Worm (Caenorhabditis elegans) whole organism, L2 larva: ENCODE data around the gene nuo-3.

Experiments used
- C34F6.9 ChIP-seq: fragments of 150-350 bp; optimal IDR thresholded peaks from 2 replicates; lab custom pipeline; 2014; ENCODE audit warnings: missing biosample characterization, missing genetic modification characterization
- F13H6.1 ChIP-seq: sonication (generic microtip); optimal IDR thresholded peaks from 2 replicates; lab custom pipeline; 2016; ENCODE audit warnings: missing genetic modification characterization, missing compliant biosample characterization
- Y55F3AM.14 ChIP-seq: fragments of 200-800 bp; sonication (Bioruptor generic); optimal IDR thresholded peaks from 2 replicates; lab custom pipeline; 2018; ENCODE audit warnings: mild to moderate bottlenecking, missing genetic modification characterization, missing compliant biosample characterization
- ZK546.5 ChIP-seq: sonication (generic microtip); optimal IDR thresholded peaks from 2 replicates; lab custom pipeline; 2017; ENCODE audit warnings: missing biosample characterization, missing genetic modification characterization
- alr-1 ChIP-seq: fragments of 150-350 bp; optimal IDR thresholded peaks from 2 replicates; lab custom pipeline; 2014; ENCODE audit warnings: missing biosample characterization, missing genetic modification characterization
- aly-2 ChIP-seq: fragments of 150-350 bp; optimal IDR thresholded peaks from 2 replicates; lab custom pipeline; 2014; ENCODE audit warnings: missing biosample characterization, missing genetic modification characterization
- blmp-1 ChIP-seq: sonication (generic microtip); optimal IDR thresholded peaks from 2 replicates; lab custom pipeline; 2017; ENCODE audit warnings: missing genetic modification characterization, mild to moderate bottlenecking, missing compliant biosample characterization, antibody characterized with exemption, moderate library complexity; ENCODE audit not compliant: insufficient read depth
- crh-2 ChIP-seq: sonication (generic microtip); optimal IDR thresholded peaks from 2 replicates; lab custom pipeline; 2017; ENCODE audit warnings: missing biosample characterization, missing genetic modification characterization
- dmd-4 ChIP-seq: sonication (generic microtip); optimal IDR thresholded peaks from 2 replicates; lab custom pipeline; 2017; ENCODE audit warnings: missing biosample characterization, missing genetic modification characterization
- egl-27 ChIP-seq: sonication (generic microtip); optimal IDR thresholded peaks from 3 replicates; lab custom pipeline; 2017; ENCODE audit warnings: missing biosample characterization, missing genetic modification reagents, missing genetic modification characterization
- elt-1 ChIP-seq: fragments of 150-350 bp; optimal IDR thresholded peaks from 2 replicates; lab custom pipeline; 2014; ENCODE audit warnings: missing biosample characterization, missing genetic modification characterization
- fos-1 ChIP-seq: fragments of 150-350 bp; optimal IDR thresholded peaks from 2 replicates; lab custom pipeline; 2014; ENCODE audit warnings: missing biosample characterization, missing genetic modification characterization
- gmeb-1 ChIP-seq: fragments of 150-350 bp; optimal IDR thresholded peaks from 2 replicates; lab custom pipeline; 2014; ENCODE audit warnings: missing biosample characterization, missing genetic modification characterization
- lin-11 ChIP-seq: fragments of 150-350 bp; sonication (generic microtip); optimal IDR thresholded peaks from 2 replicates; lab custom pipeline; 2014; ENCODE audit warnings: missing biosample characterization, missing genetic modification characterization, inconsistent platforms, mixed read lengths
- lin-39 ChIP-seq: fragments of 150-350 bp; optimal IDR thresholded peaks from 2 replicates; lab custom pipeline; 2014; ENCODE audit warnings: missing biosample characterization, missing genetic modification reagents, missing genetic modification characterization
- lsy-2 ChIP-seq, 2 experiments: fragments of 150-350 bp in 1 of 2; sonication (generic microtip) in 1 of 2; optimal IDR thresholded peaks; 2 replicates each; lab custom pipeline; 2014 to 2017; ENCODE audit warnings: missing biosample characterization in 2 of 2, missing genetic modification characterization in 2 of 2
- mab-5 ChIP-seq: fragments of 150-350 bp; optimal IDR thresholded peaks from 2 replicates; lab custom pipeline; 2014; ENCODE audit warnings: missing biosample characterization, missing genetic modification characterization
- mbf-1 ChIP-seq: sonication (generic microtip); optimal IDR thresholded peaks from 2 replicates; lab custom pipeline; 2017; ENCODE audit warnings: missing biosample characterization, missing genetic modification characterization
- mdl-1 ChIP-seq, 2 experiments: fragments of 150-350 bp in 1 of 2; sonication (generic microtip) in 1 of 2; optimal IDR thresholded peaks; 2 replicates each; lab custom pipeline; 2017; ENCODE audit warnings: missing biosample characterization in 2 of 2, missing genetic modification characterization in 2 of 2
- nhr-11 ChIP-seq: fragments of 150-350 bp; optimal IDR thresholded peaks from 2 replicates; lab custom pipeline; 2014; ENCODE audit warnings: missing biosample characterization, missing genetic modification characterization
- nhr-12 ChIP-seq: fragments of 150-350 bp; optimal IDR thresholded peaks from 2 replicates; lab custom pipeline; 2014; ENCODE audit warnings: missing biosample characterization, missing genetic modification characterization
- nhr-129 ChIP-seq: fragments of 150-350 bp; optimal IDR thresholded peaks from 2 replicates; lab custom pipeline; 2014; ENCODE audit warnings: missing biosample characterization, missing genetic modification characterization
- nhr-21 ChIP-seq: fragments of 150-350 bp; optimal IDR thresholded peaks from 2 replicates; lab custom pipeline; 2014; ENCODE audit warnings: missing biosample characterization, missing genetic modification characterization
- nhr-23 ChIP-seq: fragments of 150-350 bp; optimal IDR thresholded peaks from 2 replicates; lab custom pipeline; 2014; ENCODE audit warnings: missing biosample characterization, missing genetic modification reagents, missing genetic modification characterization
- nhr-237 ChIP-seq: fragments of 150-350 bp; optimal IDR thresholded peaks from 2 replicates; lab custom pipeline; 2014; ENCODE audit warnings: missing biosample characterization, missing genetic modification characterization
- nhr-25 ChIP-seq: fragments of 150-350 bp; sonication (generic microtip); optimal IDR thresholded peaks from 3 replicates; lab custom pipeline; 2014; ENCODE audit warnings: missing biosample characterization, missing genetic modification characterization
- nhr-6 ChIP-seq: fragments of 150-350 bp; optimal IDR thresholded peaks from 2 replicates; lab custom pipeline; 2014; ENCODE audit warnings: missing biosample characterization, missing genetic modification characterization
- nhr-77 ChIP-seq: fragments of 150-350 bp; optimal IDR thresholded peaks from 2 replicates; lab custom pipeline; 2014; ENCODE audit warnings: missing biosample characterization, missing genetic modification characterization
- peb-1 ChIP-seq: fragments of 150-350 bp; optimal IDR thresholded peaks from 2 replicates; lab custom pipeline; 2014; ENCODE audit warnings: missing biosample characterization, missing genetic modification characterization
- sem-4 ChIP-seq: fragments of 150-350 bp; optimal IDR thresholded peaks from 2 replicates; lab custom pipeline; 2014; ENCODE audit warnings: missing biosample characterization, missing genetic modification reagents, missing genetic modification characterization
- skn-1 ChIP-seq: sonication (generic microtip); optimal IDR thresholded peaks from 2 replicates; lab custom pipeline; 2017; ENCODE audit warnings: missing biosample characterization, missing genetic modification characterization
- sma-3 ChIP-seq: sonication (generic microtip); optimal IDR thresholded peaks from 2 replicates; lab custom pipeline; 2016; ENCODE audit warnings: missing genetic modification reagents, missing genetic modification characterization, missing compliant biosample characterization
- sma-9 ChIP-seq, 2 experiments: fragments of 150-350 bp in 1 of 2; sonication (generic microtip) in 1 of 2; optimal IDR thresholded peaks; 2 replicates each; lab custom pipeline; 2014 to 2016; ENCODE audit warnings: missing genetic modification characterization in 2 of 2, mild to moderate bottlenecking in 1 of 2, missing biosample characterization in 1 of 2, missing compliant biosample characterization in 1 of 2, missing genetic modification reagents in 1 of 2, moderate library complexity in 1 of 2
- unc-39 ChIP-seq: fragments of 150-350 bp; optimal IDR thresholded peaks from 2 replicates; lab custom pipeline; 2014; ENCODE audit warnings: missing biosample characterization, missing genetic modification characterization
- ztf-11 ChIP-seq: sonication (generic microtip); optimal IDR thresholded peaks from 2 replicates; lab custom pipeline; 2017; ENCODE audit warnings: missing biosample characterization, missing genetic modification characterization
- ztf-4 ChIP-seq: fragments of 150-350 bp; optimal IDR thresholded peaks from 2 replicates; lab custom pipeline; 2014; ENCODE audit warnings: missing biosample characterization, missing genetic modification characterization

The nuo-3 gene

ce11 chrIV:14833537-14833936 lies 36.2 kb upstream of the nuo-3 start:
- TF ChIP-seq sem-4 (no peak), nhr-12 (no peak), skn-1 (tag; lab: Kevin White, UChicago) (no peak), nhr-21 (no peak), elt-1 (no peak), ztf-4 (tag; lab: Kevin White, UChicago) (no peak), sma-3 (GFP tag; lab: Kevin White, UChicago) (no peak), fos-1 (tag; lab: Kevin White, UChicago) (peak; percentile 32), nhr-11 (tag; lab: Kevin White, UChicago) (no peak), nhr-129 (tag; lab: Kevin White, UChicago) (peak; percentile 60), mbf-1 (no peak)
- TF ChIP-seq, all 48 proteins: peak for 2

DNA sequence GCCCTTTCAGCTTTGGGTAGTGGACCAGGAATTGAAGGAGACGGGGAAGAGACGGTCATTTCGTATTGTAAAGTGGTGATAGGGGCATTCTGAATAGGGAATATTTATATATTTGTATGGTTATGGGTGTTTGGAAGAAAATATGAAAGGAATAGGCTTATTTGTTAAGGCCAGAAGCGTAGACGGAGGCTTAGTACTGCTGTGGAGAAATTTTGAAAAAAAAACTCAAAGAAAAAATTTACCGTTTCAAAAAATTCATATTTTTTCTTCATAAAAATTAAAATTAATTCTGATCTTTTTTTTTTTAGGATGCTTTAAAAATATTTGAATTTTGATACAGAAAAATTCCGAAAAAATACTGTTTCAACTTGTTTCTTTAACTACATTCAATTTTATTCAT lies 31.7 kb upstream of the nuo-3 start, which contains the start of gene hhat-2:
Gene hhat-2 (minus strand): TSS at position 101 of the 400 bp plus-strand sequence.
- TF ChIP-seq mab-5 (tag; lab: Kevin White, UChicago), result no peak
- TF ChIP-seq, all 48 proteins: peak for 0

DNA sequence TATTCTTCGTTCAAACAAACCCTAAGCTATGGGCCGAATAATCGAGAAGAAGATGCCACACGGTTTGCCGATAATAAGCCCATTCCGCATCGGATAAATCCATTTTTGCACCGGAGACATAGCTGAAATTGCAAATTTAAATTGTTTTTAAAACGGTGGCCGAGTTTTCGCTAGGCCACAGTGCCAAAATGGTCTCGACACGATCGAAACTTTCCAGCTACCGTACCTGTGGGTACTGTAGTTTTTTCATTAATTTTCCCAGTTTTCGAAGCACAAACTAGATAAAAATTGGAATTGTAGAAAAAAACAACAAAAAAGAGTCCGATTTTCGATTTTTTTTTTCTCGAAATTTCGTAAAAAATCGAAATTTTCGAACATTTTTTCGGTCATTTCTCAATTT lies 30.9 kb upstream of the nuo-3 start:
- no peak for TF ChIP-seq unc-39 (tag; lab: Kevin White, UChicago)
- TF ChIP-seq alr-1 (tag; lab: Kevin White, UChicago), result no peak
- no peak for TF ChIP-seq Y55F3AM.14
- TF ChIP-seq skn-1 (tag; lab: Kevin White, UChicago), result no peak
- no peak for TF ChIP-seq nhr-237 (tag; lab: Kevin White, UChicago)
- TF ChIP-seq gmeb-1, result no peak
- no peak for TF ChIP-seq nhr-23 (tag; lab: Kevin White, UChicago)
- TF ChIP-seq F13H6.1, result no peak
- TF ChIP-seq peb-1 (tag; lab: Kevin White, UChicago), result no peak
- TF ChIP-seq blmp-1 (tag; lab: Kevin White, UChicago), result no peak
- no peak for TF ChIP-seq lsy-2 (tag; optimal IDR thresholded peaks at IDR 0.05; lab: Kevin White, UChicago)
- TF ChIP-seq ztf-11 (tag; lab: Kevin White, UChicago), result no peak
- TF ChIP-seq lin-11, result no peak

ce11 chrIV:14826151-14826757 lies 28.9 kb upstream of the nuo-3 start:
- no peak for TF ChIP-seq C34F6.9
- no peak for TF ChIP-seq mab-5 (tag; lab: Kevin White, UChicago)
- no peak for TF ChIP-seq ZK546.5 (tag; lab: Kevin White, UChicago)
- no peak for TF ChIP-seq Y55F3AM.14
- TF ChIP-seq lin-39 (tag; lab: Kevin White, UChicago), result no peak
- TF ChIP-seq sma-9 (GFP tag; optimal IDR thresholded peaks at IDR 0.05; lab: Kevin White, UChicago), result no peak
- TF ChIP-seq sma-9 (tag; optimal IDR thresholded peaks at IDR 0.05; lab: Kevin White, UChicago), result no peak
- no peak for TF ChIP-seq lsy-2 (tag; optimal IDR thresholded peaks at IDR 0.05; lab: Kevin White, UChicago)
- no peak for TF ChIP-seq dmd-4 (tag; lab: Kevin White, UChicago)
- no peak for TF ChIP-seq gmeb-1
- no peak for TF ChIP-seq crh-2
- no peak for TF ChIP-seq nhr-77 (tag; lab: Kevin White, UChicago)
- TF ChIP-seq elt-1, result no peak
- no peak for TF ChIP-seq nhr-25
- no peak for TF ChIP-seq nhr-21
- TF ChIP-seq nhr-6 (tag; lab: Kevin White, UChicago), result no peak
- no peak for TF ChIP-seq aly-2 (tag; lab: Kevin White, UChicago)

DNA sequence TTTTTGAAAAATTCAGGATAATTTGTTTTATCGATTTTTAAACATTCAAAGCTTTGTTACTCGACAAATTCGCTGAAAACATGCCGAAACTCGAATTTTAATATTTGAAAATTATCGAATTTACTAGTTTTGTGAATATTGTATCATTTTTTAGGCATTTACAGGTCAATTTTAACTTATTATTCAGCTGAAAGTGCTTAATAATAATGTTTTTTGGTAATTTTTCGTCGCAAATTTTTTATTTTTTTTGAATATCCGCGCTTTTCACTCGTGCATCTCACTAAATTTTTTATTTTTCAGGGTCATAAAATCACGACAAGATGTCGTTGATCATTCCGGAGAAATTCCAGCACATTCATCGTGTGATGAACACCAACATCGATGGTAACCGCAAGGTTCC lies 28.0 kb upstream of the nuo-3 start, which contains the start of gene rps-18:
Gene rps-18 (plus strand): TSS at position 301 of the 400 bp plus-strand sequence.
- TF ChIP-seq nhr-129 (tag; lab: Kevin White, UChicago) (no peak), egl-27 (tag; lab: Kevin White, UChicago) (no peak), unc-39 (tag; lab: Kevin White, UChicago) (no peak), gmeb-1 (no peak), mdl-1 (tag; optimal IDR thresholded peaks at IDR 0.05; lab: Kevin White, UChicago) (no peak), nhr-25 (no peak), F13H6.1 (no peak), lsy-2 (tag; optimal IDR thresholded peaks at IDR 0.05; lab: Kevin White, UChicago) (no peak), mab-5 (tag; lab: Kevin White, UChicago) (no peak)
- TF ChIP-seq, all 48 proteins: peak for 0
